Fruit fly (Drosophila melanogaster) whole organism, embryonic: ENCODE measurements around the gene Vha68-1.

ENCODE experiments used
- BEAF-32 ChIP-seq: fragments of 200-800 bp; sonication (Bioruptor generic); optimal IDR thresholded peaks from 3 replicates; lab custom pipeline; 2017; ENCODE audit warnings: missing biosample characterization, missing genetic modification characterization, mild to moderate bottlenecking, moderate library complexity, missing genetic modification reagents
- CG10543 ChIP-seq: fragments of 200-800 bp; sonication (Bioruptor generic); optimal IDR thresholded peaks from 3 replicates; lab custom pipeline; 2017; ENCODE audit warnings: missing biosample characterization, mild to moderate bottlenecking, missing genetic modification characterization, moderate library complexity
- CG10979 ChIP-seq: fragments of 200-800 bp; sonication (Bioruptor generic); optimal IDR thresholded peaks from 2 replicates; lab custom pipeline; 2018; ENCODE audit warnings: missing biosample characterization, mild to moderate bottlenecking, missing genetic modification characterization, moderate library complexity
- CG11695 ChIP-seq: fragments of 200-800 bp; sonication (Bioruptor generic); IDR thresholded peaks from 3 replicates; pipeline ENCODE4 v1.3.6; 2022; ENCODE audit warnings: missing biosample characterization, missing genetic modification characterization
- CG12236 ChIP-seq: fragments of 200-800 bp; sonication (Bioruptor generic); optimal IDR thresholded peaks from 2 replicates; lab custom pipeline; 2016; ENCODE audit warnings: missing biosample characterization, missing genetic modification characterization
- CG12391 ChIP-seq: fragments of 200-800 bp; sonication (Bioruptor generic); optimal IDR thresholded peaks from 3 replicates; lab custom pipeline; 2018; ENCODE audit warnings: missing biosample characterization, mild to moderate bottlenecking, missing genetic modification characterization, moderate library complexity
- CG13424 ChIP-seq: fragments of 200-800 bp; sonication (Bioruptor generic); optimal IDR thresholded peaks from 2 replicates; lab custom pipeline; 2019; ENCODE audit warnings: missing biosample characterization, mild to moderate bottlenecking, missing genetic modification characterization, moderate library complexity
- CG14667 ChIP-seq: fragments of 200-800 bp; sonication (Bioruptor generic); IDR thresholded peaks from 2 replicates; pipeline ENCODE4 v1.3.6; 2022; ENCODE audit warnings: missing biosample characterization, missing genetic modification characterization
- CG15073 ChIP-seq: fragments of 200-800 bp; sonication (Bioruptor generic); optimal IDR thresholded peaks from 2 replicates; lab custom pipeline; 2016; ENCODE audit warnings: missing biosample characterization, missing genetic modification characterization
- CG1602 ChIP-seq: fragments of 200-800 bp; sonication (Bioruptor generic); optimal IDR thresholded peaks from 3 replicates; lab custom pipeline; 2016; ENCODE audit warnings: missing biosample characterization, missing genetic modification characterization
- CG16779 ChIP-seq: fragments of 200-800 bp; sonication (Bioruptor generic); IDR thresholded peaks from 2 replicates; pipeline ENCODE4 v1.3.6; 2022; ENCODE audit warnings: missing biosample characterization, missing genetic modification characterization
- CG17359 ChIP-seq: fragments of 200-800 bp; sonication (Bioruptor generic); optimal IDR thresholded peaks from 3 replicates; lab custom pipeline; 2018; ENCODE audit warnings: missing biosample characterization, mild to moderate bottlenecking, missing genetic modification characterization, moderate library complexity
- CG18011 ChIP-seq: fragments of 200-800 bp; sonication (Bioruptor generic); optimal IDR thresholded peaks from 2 replicates; lab custom pipeline; 2017; ENCODE audit warnings: missing biosample characterization, missing genetic modification characterization, mild to moderate bottlenecking, moderate library complexity, missing genotype
- CG2116 ChIP-seq: fragments of 200-800 bp; sonication (Bioruptor generic); optimal IDR thresholded peaks from 3 replicates; lab custom pipeline; 2018; ENCODE audit warnings: missing biosample characterization, mild to moderate bottlenecking, missing genetic modification characterization
- CG2120 ChIP-seq: fragments of 200-800 bp; sonication (Bioruptor generic); optimal IDR thresholded peaks from 3 replicates; lab custom pipeline; 2016; ENCODE audit warnings: missing biosample characterization, missing genetic modification characterization
- CG2712 ChIP-seq: fragments of 200-800 bp; optimal IDR thresholded peaks from 3 replicates; lab custom pipeline; 2019; ENCODE audit warnings: missing biosample characterization, mild to moderate bottlenecking, missing genetic modification characterization, moderate library complexity
- CG31365 ChIP-seq: fragments of 200-800 bp; sonication (Bioruptor generic); optimal IDR thresholded peaks from 2 replicates; lab custom pipeline; 2018; ENCODE audit warnings: missing biosample characterization, mild to moderate bottlenecking, missing genetic modification characterization
- CG34376 ChIP-seq: fragments of 200-800 bp; sonication (Bioruptor generic); optimal IDR thresholded peaks from 2 replicates; lab custom pipeline; 2018; ENCODE audit warnings: missing biosample characterization, mild to moderate bottlenecking, missing genetic modification characterization
- CG4424 ChIP-seq: fragments of 200-800 bp; sonication (Bioruptor generic); optimal IDR thresholded peaks from 3 replicates; lab custom pipeline; 2016; ENCODE audit warnings: missing biosample characterization, missing genetic modification characterization
- CG8359 ChIP-seq: fragments of 200-800 bp; sonication (Bioruptor generic); optimal IDR thresholded peaks from 2 replicates; lab custom pipeline; 2017; ENCODE audit warnings: missing biosample characterization, mild to moderate bottlenecking, missing genetic modification characterization, borderline replicate concordance
- CG9437 ChIP-seq: fragments of 200-800 bp; sonication (Bioruptor generic); optimal IDR thresholded peaks from 2 replicates; lab custom pipeline; 2018; ENCODE audit warnings: missing biosample characterization, mild to moderate bottlenecking, missing genetic modification characterization
- CG9817 ChIP-seq: fragments of 200-800 bp; sonication (Bioruptor generic); optimal IDR thresholded peaks from 2 replicates; lab custom pipeline; 2018; ENCODE audit warnings: missing biosample characterization, mild to moderate bottlenecking, missing genetic modification characterization, moderate library complexity
- CrebB ChIP-seq: fragments of 200-800 bp; sonication (Bioruptor generic); optimal IDR thresholded peaks from 3 replicates; lab custom pipeline; 2018; ENCODE audit warnings: missing biosample characterization, mild to moderate bottlenecking, missing genetic modification characterization
- Dp ChIP-seq: fragments of 200-800 bp; sonication (Bioruptor generic); optimal IDR thresholded peaks from 2 replicates; lab custom pipeline; 2018; ENCODE audit warnings: missing biosample characterization, mild to moderate bottlenecking, missing genetic modification characterization, moderate library complexity
- Elba2 ChIP-seq: fragments of 200-800 bp; sonication (Bioruptor generic); optimal IDR thresholded peaks from 3 replicates; lab custom pipeline; 2016; ENCODE audit warnings: missing biosample characterization, missing genetic modification characterization
- HHEX ChIP-seq: fragments of 200-800 bp; sonication (Bioruptor generic); optimal IDR thresholded peaks from 3 replicates; lab custom pipeline; 2017; ENCODE audit warnings: missing biosample characterization, mild to moderate bottlenecking, missing genetic modification characterization, missing genetic modification reagents
- Hand ChIP-seq: fragments of 200-800 bp; sonication (Bioruptor generic); optimal IDR thresholded peaks from 2 replicates; lab custom pipeline; 2017; ENCODE audit warnings: mild to moderate bottlenecking, missing biosample characterization, missing genetic modification reagents, missing genetic modification characterization
- Sry-β ChIP-seq: fragments of 200-800 bp; sonication (Bioruptor generic); optimal IDR thresholded peaks from 2 replicates; lab custom pipeline; 2018; ENCODE audit warnings: missing biosample characterization, mild to moderate bottlenecking, missing genetic modification characterization, moderate library complexity
- Tbp ChIP-seq: fragments of >200 bp; optimal IDR thresholded peaks from 2 replicates; lab custom pipeline; 2018; ENCODE audit warnings: missing biosample characterization, missing genetic modification characterization
- Usf ChIP-seq: fragments of 200-800 bp; sonication (Bioruptor generic); optimal IDR thresholded peaks from 2 replicates; lab custom pipeline; 2017; ENCODE audit warnings: missing genotype, missing biosample characterization, missing genetic modification characterization
- Xbp1 ChIP-seq: fragments of 200-800 bp; sonication (Bioruptor generic); optimal IDR thresholded peaks from 3 replicates; lab custom pipeline; 2016; ENCODE audit warnings: missing biosample characterization, mild to moderate bottlenecking, missing genetic modification characterization
- ab ChIP-seq: fragments of 200-800 bp; sonication (Bioruptor generic); optimal IDR thresholded peaks from 2 replicates; lab custom pipeline; 2016; ENCODE audit warnings: missing biosample characterization, missing genetic modification characterization
- ara ChIP-seq: fragments of 200-800 bp; sonication (Bioruptor generic); IDR thresholded peaks from 2 replicates; pipeline ENCODE4 v1.3.6; 2022; ENCODE audit warnings: missing biosample characterization, missing genetic modification characterization
- danr ChIP-seq: fragments of 200-800 bp; sonication (Bioruptor generic); IDR thresholded peaks from 2 replicates; pipeline ENCODE4 v1.3.6; 2022; ENCODE audit warnings: missing biosample characterization, missing genetic modification characterization
- eyg ChIP-seq: fragments of 200-800 bp; sonication (Bioruptor generic); optimal IDR thresholded peaks from 3 replicates; lab custom pipeline; 2016; ENCODE audit warnings: missing biosample characterization, missing genetic modification characterization
- fd3F ChIP-seq: fragments of 200-800 bp; sonication (Bioruptor generic); optimal IDR thresholded peaks from 2 replicates; lab custom pipeline; 2018; ENCODE audit warnings: missing biosample characterization, mild to moderate bottlenecking, missing genetic modification characterization, moderate library complexity
- kay ChIP-seq: fragments of 200-800 bp; sonication (Bioruptor generic); optimal IDR thresholded peaks from 2 replicates; lab custom pipeline; 2016; ENCODE audit warnings: missing biosample characterization, missing genetic modification characterization
- klu ChIP-seq: fragments of 200-800 bp; sonication (Bioruptor generic); IDR thresholded peaks from 2 replicates; pipeline ENCODE4 v1.3.6; 2022; ENCODE audit warnings: missing biosample characterization, missing genetic modification characterization
- maf-S ChIP-seq: fragments of 200-800 bp; sonication (Bioruptor generic); optimal IDR thresholded peaks from 2 replicates; lab custom pipeline; 2016; ENCODE audit warnings: missing biosample characterization, missing genetic modification characterization
- mam ChIP-seq: fragments of 200-800 bp; sonication (Bioruptor generic); optimal IDR thresholded peaks from 3 replicates; lab custom pipeline; 2016; ENCODE audit warnings: missing biosample characterization, missing genetic modification characterization
- peb ChIP-seq: fragments of 200-800 bp; sonication (Bioruptor generic); IDR thresholded peaks from 2 replicates; pipeline ENCODE4 v1.3.6; 2022; ENCODE audit warnings: missing biosample characterization, missing genetic modification characterization
- prd ChIP-seq, 3 experiments: fragments of >200 bp in 2 of 3; fragments of 200-800 bp in 1 of 3; sonication (Bioruptor generic) in 1 of 3; optimal IDR thresholded peaks in 2 of 3; IDR thresholded peaks in 1 of 3; 2 replicates in 2 of 3; 3 replicates in 1 of 3; pipeline versions ENCODE4 v1.3.6 to Lab custom; 2017 to 2022; ENCODE audit warnings: missing biosample characterization in 1 of 3, missing genetic modification characterization in 1 of 3
- pros ChIP-seq: fragments of 200-800 bp; sonication (Bioruptor generic); optimal IDR thresholded peaks from 3 replicates; lab custom pipeline; 2019; ENCODE audit warnings: missing biosample characterization, mild to moderate bottlenecking, missing genetic modification characterization, moderate library complexity
- salm ChIP-seq: fragments of 200-800 bp; sonication (Bioruptor generic); optimal IDR thresholded peaks from 2 replicates; lab custom pipeline; 2018; ENCODE audit warnings: missing biosample characterization, mild to moderate bottlenecking, missing genetic modification characterization
- sens ChIP-seq: fragments of 200-800 bp; sonication (Bioruptor generic); peaks from one replicate; lab custom pipeline; 2016; ENCODE audit warnings: missing biosample characterization, missing genetic modification characterization
- slbo ChIP-seq: fragments of 200-800 bp; sonication (Bioruptor generic); IDR thresholded peaks from 2 replicates; pipeline ENCODE4 v1.3.6; 2022; ENCODE audit warnings: missing biosample characterization, missing genetic modification characterization
- slp2 ChIP-seq: fragments of 200-800 bp; sonication (Bioruptor generic); optimal IDR thresholded peaks from 2 replicates; lab custom pipeline; 2016; ENCODE audit warnings: missing biosample characterization, missing genetic modification characterization
- sr ChIP-seq: fragments of 200-800 bp; sonication (Bioruptor generic); IDR thresholded peaks from 3 replicates; pipeline ENCODE4 v1.3.6; 2022; ENCODE audit warnings: missing biosample characterization, missing genetic modification characterization
- trh ChIP-seq: fragments of 200-800 bp; sonication (Bioruptor generic); optimal IDR thresholded peaks from 2 replicates; lab custom pipeline; 2016; ENCODE audit warnings: missing biosample characterization, missing genetic modification characterization
- usp ChIP-seq: fragments of >200 bp; optimal IDR thresholded peaks from 2 replicates; lab custom pipeline; 2017; ENCODE audit warnings: missing biosample characterization, missing genetic modification characterization
- vvl ChIP-seq: fragments of 200-800 bp; sonication (Bioruptor generic); IDR thresholded peaks from 2 replicates; pipeline ENCODE4 v1.3.6; 2022; ENCODE audit warnings: missing biosample characterization, missing genetic modification characterization

Gene Vha68-1

dm6 chr2L:12982107-12982506 lies 21.8 kb downstream of the Vha68-1 start (continued):
- no peak for TF ChIP-seq sr (GFP tag; lab: Robert Waterston, UW)
- TF ChIP-seq CG10543 (GFP tag; lab: Kevin White, UChicago), result no peak
- no peak for TF ChIP-seq CG9437 (GFP tag; lab: Kevin White, UChicago)
- TF ChIP-seq CG12391 (tag; lab: Kevin White, UChicago), result peak; percentile 20
- no peak for TF ChIP-seq danr (GFP tag; lab: Robert Waterston, UW)
- no peak for TF ChIP-seq CG4424 (GFP tag; lab: Kevin White, UChicago)
- TF ChIP-seq CG12236 (GFP tag; lab: Kevin White, UChicago), result no peak
- no peak for TF ChIP-seq ara
- TF ChIP-seq CG2116 (GFP tag; lab: Kevin White, UChicago), result no peak
- TF ChIP-seq CG16779 (GFP tag; lab: Robert Waterston, UW), result no peak
- no peak for TF ChIP-seq Tbp (GFP tag; lab: Kevin White, UChicago)
- TF ChIP-seq CG10979 (tag; lab: Kevin White, UChicago), result peak; percentile 25
- no peak for TF ChIP-seq kay
- no peak for TF ChIP-seq usp
- no peak for TF ChIP-seq CG9817 (tag; lab: Kevin White, UChicago)
- TF ChIP-seq Sry-β (GFP tag; lab: Kevin White, UChicago), result no peak
- TF ChIP-seq CG14667 (GFP tag; lab: Robert Waterston, UW), result no peak
- TF ChIP-seq ab (GFP tag; lab: Kevin White, UChicago), result no peak
- no peak for TF ChIP-seq mam
- no peak for TF ChIP-seq eyg
- peak; percentile 17 for TF ChIP-seq CG2120 (GFP tag; lab: Kevin White, UChicago)
- TF ChIP-seq CG8359 (GFP tag; lab: Kevin White, UChicago), result no peak
- TF ChIP-seq klu (GFP tag; lab: Robert Waterston, UW), result no peak
- no peak for TF ChIP-seq slp2 (GFP tag; lab: Kevin White, UChicago)
- TF ChIP-seq Usf (GFP tag; lab: Kevin White, UChicago), result no peak
- TF ChIP-seq CG34376, result no peak
- TF ChIP-seq slbo (GFP tag; lab: Robert Waterston, UW), result 0 out of 2 replicates have a peak, but pooled peaks have one; percentile 17
- no peak for TF ChIP-seq Elba2 (GFP tag; lab: Kevin White, UChicago)
- TF ChIP-seq pros (GFP tag; lab: Kevin White, UChicago), result no peak
- no peak for TF ChIP-seq HHEX (GFP tag; lab: Kevin White, UChicago)
- TF ChIP-seq salm (tag; lab: Kevin White, UChicago), result no peak
- no peak for TF ChIP-seq peb
- peak; percentile 6 for TF ChIP-seq Hand (GFP tag; lab: Kevin White, UChicago)
- no peak for TF ChIP-seq maf-S
- TF ChIP-seq CG1602 (GFP tag; lab: Kevin White, UChicago), result no peak
- no peak for TF ChIP-seq Dp (GFP tag; lab: Kevin White, UChicago)
- TF ChIP-seq fd3F, result no peak
- TF ChIP-seq sens, result peak; percentile 66
- no peak for TF ChIP-seq CG15073 (GFP tag; lab: Kevin White, UChicago)
- TF ChIP-seq Xbp1 (GFP tag; lab: Kevin White, UChicago), result no peak
- TF ChIP-seq CG17359 (tag; lab: Kevin White, UChicago), result peak; percentile 12
- peak; percentile 25 for TF ChIP-seq CG2712 (tag; lab: Kevin White, UChicago)
- no peak for TF ChIP-seq trh (GFP tag; lab: Kevin White, UChicago)
- no peak for TF ChIP-seq CG11695 (GFP tag; lab: Robert Waterston, UW)
- TF ChIP-seq CG18011 (GFP tag; lab: Kevin White, UChicago), result no peak
- TF ChIP-seq BEAF-32 (GFP tag; lab: Kevin White, UChicago), result no peak
- TF ChIP-seq CrebB (tag; lab: Kevin White, UChicago), result no peak
- TF ChIP-seq prd (optimal IDR thresholded peaks at IDR 0.05; lab: Kevin White, UChicago), result no peak
- peak; percentile 57 for TF ChIP-seq prd (GFP tag; IDR thresholded peaks at IDR 0.05; lab: Robert Waterston, UW)
- TF ChIP-seq CG31365 (tag; lab: Kevin White, UChicago), result no peak
- TF ChIP-seq vvl (GFP tag; lab: Robert Waterston, UW), result 0 out of 2 replicates have a peak, but pooled peaks have one; percentile 29
- peak; percentile 5 for TF ChIP-seq CG13424 (tag; lab: Kevin White, UChicago)
